Worm (Caenorhabditis elegans): ENCODE data around the gene C53C11.4.

Gene C53C11.4

DNA sequence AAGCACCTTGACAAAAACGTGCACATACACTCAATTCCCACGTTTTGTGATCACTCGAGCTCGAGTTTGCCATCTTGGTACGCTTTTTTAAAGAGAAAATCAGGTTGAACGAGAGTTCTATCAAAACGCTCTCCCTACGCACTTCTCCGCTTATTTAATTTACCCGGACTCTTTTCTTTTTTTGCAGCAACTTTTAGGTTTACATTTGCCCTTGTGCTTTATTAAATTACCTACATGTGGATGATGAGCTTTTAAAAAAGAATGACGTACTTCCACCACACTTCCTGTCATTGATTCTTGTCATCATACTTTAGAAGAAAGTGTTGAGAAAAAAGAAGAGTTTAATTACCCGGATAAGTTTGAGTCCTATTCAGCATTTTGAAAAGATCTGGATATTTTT is 41.4 kb downstream of the C53C11.4 start:
- TF ChIP-seq ztf-23 (GFP tag; IDR thresholded peaks at IDR 0.05) (no peak), cog-1 (tag; optimal IDR thresholded peaks at IDR 0.05) (no peak), flt-1 (GFP tag; IDR thresholded peaks at IDR 0.05) (no peak), tab-1 (GFP tag; IDR thresholded peaks at IDR 0.05) (no peak), ztf-29 (GFP tag; IDR thresholded peaks at IDR 0.05) (no peak), T22C8.4 (GFP tag; IDR thresholded peaks at IDR 0.05) (no peak), klf-2 (GFP tag; conservative IDR thresholded peaks at IDR 0.05) (no peak), med-1 (GFP tag; optimal IDR thresholded peaks at IDR 0.05; ENCODE audit: insufficient read depth) (no peak), ref-1 (GFP tag; conservative IDR thresholded peaks at IDR 0.05) (no peak)

DNA sequence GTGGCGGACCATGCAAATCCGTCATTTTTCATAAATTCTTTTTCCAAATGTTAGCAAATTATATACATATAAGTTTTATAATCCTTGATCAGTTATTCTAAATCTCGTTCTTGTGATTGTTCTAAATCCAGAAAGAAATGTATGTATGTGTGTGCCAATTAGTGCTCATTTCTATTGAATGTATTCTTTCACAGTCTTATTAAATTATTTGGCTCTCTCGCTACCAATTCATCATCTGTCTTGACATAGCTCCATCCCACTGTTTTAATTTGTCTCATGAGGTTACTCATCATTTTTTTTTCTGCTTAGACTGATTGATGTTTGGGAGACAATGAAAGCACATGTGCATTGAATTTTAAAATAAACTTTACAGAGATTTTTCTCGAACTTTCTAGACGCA is 44.8 kb downstream of the C53C11.4 start:
- TF ChIP-seq ref-1 (GFP tag; conservative IDR thresholded peaks at IDR 0.05) (no peak), tab-1 (GFP tag; IDR thresholded peaks at IDR 0.05) (no peak), T22C8.4 (GFP tag; IDR thresholded peaks at IDR 0.05) (no peak), klf-2 (GFP tag; conservative IDR thresholded peaks at IDR 0.05) (no peak), flt-1 (GFP tag; IDR thresholded peaks at IDR 0.05) (no peak)

DNA sequence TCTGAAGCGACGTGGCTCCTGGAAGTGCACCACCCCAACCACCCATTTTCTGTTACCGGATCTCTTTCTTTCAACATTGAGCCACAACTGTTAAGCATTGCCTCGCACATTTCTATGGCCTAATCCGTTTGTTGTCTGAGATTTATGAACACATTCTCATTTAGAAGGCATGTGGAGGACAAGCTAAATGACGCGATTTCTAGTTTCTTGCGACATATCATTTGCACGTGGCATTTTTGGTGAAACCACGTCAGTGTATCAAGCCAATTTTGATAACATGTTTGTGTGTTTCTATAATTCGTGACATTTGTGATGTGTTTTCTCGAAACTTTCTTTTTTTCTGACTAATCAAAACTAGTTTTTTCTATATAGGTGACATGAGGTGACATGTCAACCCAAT is 46.0 kb downstream of the C53C11.4 start:
- TF ChIP-seq ztf-29 (GFP tag; IDR thresholded peaks at IDR 0.05), result no peak
- no peak for TF ChIP-seq cog-1 (tag; optimal IDR thresholded peaks at IDR 0.05)
- no peak for TF ChIP-seq tab-1 (GFP tag; IDR thresholded peaks at IDR 0.05)
- no peak for TF ChIP-seq klf-2 (GFP tag; conservative IDR thresholded peaks at IDR 0.05)
- TF ChIP-seq T22C8.4 (GFP tag; IDR thresholded peaks at IDR 0.05), result no peak
- no peak for TF ChIP-seq ztf-23 (GFP tag; IDR thresholded peaks at IDR 0.05)
- no peak for TF ChIP-seq ref-1 (GFP tag; conservative IDR thresholded peaks at IDR 0.05)
- no peak for TF ChIP-seq flt-1 (GFP tag; IDR thresholded peaks at IDR 0.05)
- TF ChIP-seq med-1 (GFP tag; optimal IDR thresholded peaks at IDR 0.05; ENCODE audit: insufficient read depth), result no peak

DNA sequence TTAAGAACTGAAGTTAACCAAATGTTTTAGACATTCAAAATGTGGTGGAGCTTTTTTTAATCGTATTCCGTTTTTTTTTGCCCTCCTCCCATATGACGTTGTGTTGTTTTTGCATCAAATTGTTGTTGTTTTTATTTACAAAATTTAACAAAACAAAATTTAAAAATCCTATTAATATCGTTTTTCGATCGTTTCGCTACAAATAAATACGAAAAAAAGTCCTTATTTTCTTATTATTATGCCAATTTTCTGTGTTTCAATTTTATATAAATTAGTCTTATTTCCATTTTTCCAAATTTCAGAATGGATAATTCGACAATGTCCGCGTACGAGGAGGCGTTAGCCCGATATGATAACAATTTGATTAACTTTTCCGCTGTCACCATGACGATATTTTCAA is 48.7 kb downstream of the C53C11.4 start, which contains the start of gene npr-36:
Gene npr-36 (plus strand): TSS at position 301 of the 400 bp plus-strand sequence.
- no peak for TF ChIP-seq ztf-23 (GFP tag; IDR thresholded peaks at IDR 0.05)
- no peak for TF ChIP-seq cog-1 (tag; optimal IDR thresholded peaks at IDR 0.05)
- TF ChIP-seq T22C8.4 (GFP tag; IDR thresholded peaks at IDR 0.05), result no peak
- no peak for TF ChIP-seq med-1 (GFP tag; optimal IDR thresholded peaks at IDR 0.05; ENCODE audit: insufficient read depth)
- no peak for TF ChIP-seq flt-1 (GFP tag; IDR thresholded peaks at IDR 0.05)
- TF ChIP-seq klf-2 (GFP tag; conservative IDR thresholded peaks at IDR 0.05), result no peak
- no peak for TF ChIP-seq ztf-29 (GFP tag; IDR thresholded peaks at IDR 0.05)
- no peak for TF ChIP-seq ref-1 (GFP tag; conservative IDR thresholded peaks at IDR 0.05)
- no peak for TF ChIP-seq tab-1 (GFP tag; IDR thresholded peaks at IDR 0.05)
